Worm (Caenorhabditis elegans): ENCODE results near the gene C56G2.15.

C56G2.15 gene

DNA sequence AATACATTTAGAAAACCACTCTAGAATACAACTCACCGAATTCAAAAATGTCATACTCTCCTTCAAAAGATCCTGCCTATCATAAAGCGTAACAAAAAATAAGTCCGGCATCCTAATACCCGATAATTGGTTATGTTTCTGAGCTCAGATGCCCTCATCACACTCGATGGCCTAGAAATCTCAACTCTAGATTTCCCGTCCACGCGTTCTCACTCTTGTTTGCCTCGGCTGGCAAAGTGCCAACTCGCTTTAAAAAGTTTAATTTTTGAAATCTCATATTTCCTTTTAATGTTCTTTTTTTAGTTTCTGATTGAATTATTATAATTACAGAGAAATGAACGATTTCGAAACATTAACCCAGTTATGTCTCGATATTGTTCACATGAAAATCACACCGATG is at the start of gene C56G2.15, which contains the start of gene thoc-2:
TSS of gene C56G2.15 (minus strand) at position 188 of the 400 bp plus-strand sequence.
TSS of gene thoc-2 (plus strand) at position 331 of the 400 bp plus-strand sequence.
- TF ChIP-seq tab-1 (GFP tag; IDR thresholded peaks at IDR 0.05) (no peak), flt-1 (GFP tag; IDR thresholded peaks at IDR 0.05) (no peak), ztf-23 (GFP tag; IDR thresholded peaks at IDR 0.05) (no peak), ztf-29 (GFP tag; IDR thresholded peaks at IDR 0.05) (no peak), med-1 (GFP tag; optimal IDR thresholded peaks at IDR 0.05; ENCODE audit: insufficient read depth) (no peak), klf-2 (GFP tag; conservative IDR thresholded peaks at IDR 0.05) (no peak), cog-1 (tag; optimal IDR thresholded peaks at IDR 0.05) (no peak), T22C8.4 (GFP tag; IDR thresholded peaks at IDR 0.05) (no peak), ref-1 (GFP tag; conservative IDR thresholded peaks at IDR 0.05) (no peak)

DNA sequence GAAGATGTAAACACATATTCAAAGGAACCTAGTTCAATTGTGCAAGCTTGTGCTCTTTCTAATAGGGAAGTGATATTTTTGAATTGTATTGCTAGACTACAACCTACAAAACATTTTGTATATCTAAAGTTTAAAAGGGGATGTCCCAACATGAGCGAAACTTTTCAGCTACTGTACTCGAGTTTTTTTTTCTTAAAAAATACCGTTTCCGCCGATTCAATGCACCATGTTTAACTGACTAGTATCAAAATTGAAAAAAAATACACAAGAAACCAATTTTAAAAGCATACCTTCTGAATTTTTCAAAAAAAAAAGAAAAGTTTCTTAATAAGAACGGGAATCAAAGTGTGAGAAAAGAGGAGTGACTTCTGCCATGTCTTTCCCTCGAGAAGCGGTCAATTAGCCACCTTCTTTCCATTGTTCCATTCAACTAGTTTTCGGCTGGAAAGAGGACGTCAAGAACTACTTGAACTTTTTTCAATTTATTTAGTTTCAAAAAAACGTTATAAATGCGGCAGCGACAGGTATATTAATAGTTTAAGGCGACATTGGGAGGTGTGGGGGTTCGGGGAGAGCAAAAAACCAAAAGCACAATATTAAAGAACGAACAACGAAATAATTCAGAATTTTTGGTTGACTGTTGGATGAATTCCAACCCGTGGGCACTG is 47.7 kb upstream of the C56G2.15 start, which contains the start of gene nas-4:
TSS of gene nas-4 (minus strand) at position 351 of the 668 bp plus-strand sequence.
- TF ChIP-seq cog-1 (tag; optimal IDR thresholded peaks at IDR 0.05) (no peak), tab-1 (GFP tag; IDR thresholded peaks at IDR 0.05) (no peak), ztf-23 (GFP tag; IDR thresholded peaks at IDR 0.05) (no peak), ztf-29 (GFP tag; IDR thresholded peaks at IDR 0.05) (no peak), klf-2 (GFP tag; conservative IDR thresholded peaks at IDR 0.05) (no peak), T22C8.4 (GFP tag; IDR thresholded peaks at IDR 0.05) (no peak), flt-1 (GFP tag; IDR thresholded peaks at IDR 0.05) (no peak), med-1 (GFP tag; optimal IDR thresholded peaks at IDR 0.05; ENCODE audit: insufficient read depth) (no peak), ref-1 (GFP tag; conservative IDR thresholded peaks at IDR 0.05) (no peak)

DNA sequence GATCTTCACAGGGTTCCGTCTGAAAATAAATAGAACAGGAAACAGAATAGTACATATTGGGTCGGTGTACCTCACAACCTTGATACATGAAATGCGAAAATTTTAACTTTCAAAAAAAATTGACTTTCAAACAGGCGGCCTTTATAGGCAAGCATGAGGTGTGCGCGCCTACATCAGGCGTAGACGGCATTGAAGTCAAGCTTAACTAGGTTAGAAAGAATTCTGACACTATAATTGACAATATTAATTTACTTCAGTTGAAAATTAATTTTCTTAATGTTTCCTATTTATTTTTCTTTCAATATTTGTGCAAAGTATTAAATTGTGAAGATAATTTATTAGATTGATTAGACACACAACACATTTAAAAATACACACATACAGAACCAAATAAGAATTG is 44.2 kb upstream of the C56G2.15 start, which contains the start of gene C05D11.5:
TSS of gene C05D11.5 (minus strand) at position 101 of the 400 bp plus-strand sequence.
- TF ChIP-seq med-1 (GFP tag; optimal IDR thresholded peaks at IDR 0.05; ENCODE audit: insufficient read depth) = no peak
- TF ChIP-seq ref-1 (GFP tag; conservative IDR thresholded peaks at IDR 0.05) = no peak
- TF ChIP-seq T22C8.4 (GFP tag; IDR thresholded peaks at IDR 0.05) = no peak
- no peak for TF ChIP-seq ztf-23 (GFP tag; IDR thresholded peaks at IDR 0.05)
- no peak for TF ChIP-seq ztf-29 (GFP tag; IDR thresholded peaks at IDR 0.05)
- TF ChIP-seq klf-2 (GFP tag; conservative IDR thresholded peaks at IDR 0.05) = no peak
- no peak for TF ChIP-seq flt-1 (GFP tag; IDR thresholded peaks at IDR 0.05)
- TF ChIP-seq cog-1 (tag; optimal IDR thresholded peaks at IDR 0.05) = no peak

DNA sequence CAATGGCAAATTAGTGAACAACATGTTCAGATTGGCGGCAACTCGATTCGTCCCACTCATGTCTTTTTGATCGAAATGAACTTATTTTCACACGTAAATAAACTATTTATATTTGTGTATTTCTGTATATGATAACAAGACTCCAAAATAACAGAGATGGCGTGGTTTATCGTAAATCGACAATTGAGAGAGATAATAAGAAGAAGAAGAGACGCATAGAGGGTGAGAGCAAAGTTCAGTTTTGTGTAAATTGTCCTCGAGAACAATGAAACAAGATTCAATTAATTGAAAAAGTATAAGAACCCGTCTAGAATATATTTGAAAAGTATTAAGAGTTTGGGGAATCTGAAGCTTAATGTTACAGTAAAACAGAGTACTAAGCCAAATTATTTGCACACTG is 43.7 kb upstream of the C56G2.15 start:
- TF ChIP-seq med-1 (GFP tag; optimal IDR thresholded peaks at IDR 0.05; ENCODE audit: insufficient read depth) (no peak), klf-2 (GFP tag; conservative IDR thresholded peaks at IDR 0.05) (no peak), flt-1 (GFP tag; IDR thresholded peaks at IDR 0.05) (no peak), ztf-29 (GFP tag; IDR thresholded peaks at IDR 0.05) (no peak), ref-1 (GFP tag; conservative IDR thresholded peaks at IDR 0.05) (no peak), ztf-23 (GFP tag; IDR thresholded peaks at IDR 0.05) (no peak), cog-1 (tag; optimal IDR thresholded peaks at IDR 0.05) (no peak), tab-1 (GFP tag; IDR thresholded peaks at IDR 0.05) (no peak), T22C8.4 (GFP tag; IDR thresholded peaks at IDR 0.05) (no peak)

DNA sequence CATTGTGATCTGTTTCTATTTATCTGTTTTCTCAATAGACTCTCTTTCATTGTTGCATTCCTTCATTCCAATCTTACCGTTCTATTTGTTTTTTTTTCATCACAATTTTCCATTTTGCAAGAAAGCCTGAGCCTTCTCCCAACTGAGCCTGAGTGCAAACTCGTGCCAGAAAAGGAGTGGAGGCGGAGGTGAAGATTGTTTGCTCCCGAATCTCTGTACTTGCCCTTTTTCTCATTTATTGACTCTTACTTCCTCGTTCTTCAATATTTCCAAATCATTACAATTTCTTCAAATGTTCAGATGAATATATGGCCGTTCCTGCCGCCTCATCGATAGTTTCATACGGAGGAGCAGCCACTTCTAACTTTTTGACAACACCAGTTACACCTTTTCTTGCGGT is 39.1 kb upstream of the C56G2.15 start, which contains the start of gene let-756:
TSS of gene let-756 (plus strand) at position 301 of the 400 bp plus-strand sequence.
- TF ChIP-seq ztf-29 (GFP tag; IDR thresholded peaks at IDR 0.05) = no peak
- no peak for TF ChIP-seq T22C8.4 (GFP tag; IDR thresholded peaks at IDR 0.05)
- TF ChIP-seq med-1 (GFP tag; optimal IDR thresholded peaks at IDR 0.05; ENCODE audit: insufficient read depth) = no peak
- no peak for TF ChIP-seq klf-2 (GFP tag; conservative IDR thresholded peaks at IDR 0.05)
- no peak for TF ChIP-seq ztf-23 (GFP tag; IDR thresholded peaks at IDR 0.05)
- no peak for TF ChIP-seq tab-1 (GFP tag; IDR thresholded peaks at IDR 0.05)
- no peak for TF ChIP-seq cog-1 (tag; optimal IDR thresholded peaks at IDR 0.05)

DNA sequence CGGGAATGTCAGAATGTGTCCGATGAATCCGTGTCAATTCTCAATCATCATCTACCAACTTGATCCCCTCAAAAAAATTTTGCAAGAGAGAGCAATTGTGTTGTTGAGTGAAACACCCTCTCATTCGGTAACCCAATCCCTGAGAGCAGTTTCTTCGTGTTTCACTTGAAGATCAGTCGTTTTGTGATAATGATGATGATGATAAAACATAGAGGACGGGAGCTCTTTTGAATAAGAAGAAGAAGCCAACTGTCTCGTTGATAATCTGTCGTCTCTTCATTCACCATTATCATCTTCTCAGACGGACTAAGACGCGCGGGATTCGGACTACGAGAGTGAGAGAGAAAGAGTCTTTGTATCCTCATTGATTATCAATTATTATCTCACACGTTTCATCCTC is 37.4 kb upstream of the C56G2.15 start:
- TF ChIP-seq tab-1 (GFP tag; IDR thresholded peaks at IDR 0.05) = no peak

DNA sequence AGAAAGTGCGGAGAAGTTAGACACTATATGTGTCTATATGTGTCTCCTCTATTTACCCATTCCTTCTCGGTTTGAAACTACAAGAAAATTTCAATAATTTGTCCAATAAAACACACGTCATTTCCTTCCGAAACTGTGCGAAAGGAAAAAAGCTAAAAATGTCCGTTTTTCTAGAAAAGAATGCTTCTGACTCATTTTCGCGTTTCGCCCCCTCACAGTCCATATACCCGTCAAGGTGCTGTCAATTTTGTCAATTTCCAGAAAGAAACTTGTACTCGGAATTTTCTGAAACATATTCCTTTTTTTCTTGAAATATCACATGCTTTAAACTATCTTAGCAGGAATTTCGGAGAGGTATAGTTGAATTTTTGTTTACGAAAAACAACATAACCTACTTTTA is 35.1 kb upstream of the C56G2.15 start:
- TF ChIP-seq flt-1 (GFP tag; IDR thresholded peaks at IDR 0.05) (no peak), med-1 (GFP tag; optimal IDR thresholded peaks at IDR 0.05; ENCODE audit: insufficient read depth) (no peak), klf-2 (GFP tag; conservative IDR thresholded peaks at IDR 0.05) (no peak), ztf-29 (GFP tag; IDR thresholded peaks at IDR 0.05) (no peak), ztf-23 (GFP tag; IDR thresholded peaks at IDR 0.05) (no peak), cog-1 (tag; optimal IDR thresholded peaks at IDR 0.05) (no peak)

DNA sequence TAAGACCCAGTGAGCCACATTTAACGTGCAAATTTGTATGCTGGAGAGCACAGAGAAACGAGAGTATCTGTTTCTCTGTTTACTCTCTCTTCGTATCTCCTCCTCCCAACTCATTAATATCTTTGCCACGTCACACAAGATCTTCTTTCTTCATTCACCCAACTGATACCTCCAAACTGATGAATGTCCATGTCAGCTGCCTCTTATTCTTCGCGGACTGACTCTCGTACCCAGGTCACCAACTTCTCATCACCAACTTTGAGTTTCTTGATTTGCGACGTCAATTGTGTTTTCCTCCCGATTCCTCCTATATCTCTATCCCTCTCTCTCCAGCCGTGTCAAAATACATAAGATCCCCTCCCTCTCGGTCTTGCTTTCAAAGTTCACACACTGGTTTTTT is 34.6 kb upstream of the C56G2.15 start:
- TF ChIP-seq T22C8.4 (GFP tag; IDR thresholded peaks at IDR 0.05) = no peak
- no peak for TF ChIP-seq ref-1 (GFP tag; conservative IDR thresholded peaks at IDR 0.05)
- no peak for TF ChIP-seq med-1 (GFP tag; optimal IDR thresholded peaks at IDR 0.05; ENCODE audit: insufficient read depth)
- no peak for TF ChIP-seq cog-1 (tag; optimal IDR thresholded peaks at IDR 0.05)
- no peak for TF ChIP-seq flt-1 (GFP tag; IDR thresholded peaks at IDR 0.05)
- no peak for TF ChIP-seq ztf-29 (GFP tag; IDR thresholded peaks at IDR 0.05)
- TF ChIP-seq ztf-23 (GFP tag; IDR thresholded peaks at IDR 0.05) = no peak
- no peak for TF ChIP-seq klf-2 (GFP tag; conservative IDR thresholded peaks at IDR 0.05)

DNA sequence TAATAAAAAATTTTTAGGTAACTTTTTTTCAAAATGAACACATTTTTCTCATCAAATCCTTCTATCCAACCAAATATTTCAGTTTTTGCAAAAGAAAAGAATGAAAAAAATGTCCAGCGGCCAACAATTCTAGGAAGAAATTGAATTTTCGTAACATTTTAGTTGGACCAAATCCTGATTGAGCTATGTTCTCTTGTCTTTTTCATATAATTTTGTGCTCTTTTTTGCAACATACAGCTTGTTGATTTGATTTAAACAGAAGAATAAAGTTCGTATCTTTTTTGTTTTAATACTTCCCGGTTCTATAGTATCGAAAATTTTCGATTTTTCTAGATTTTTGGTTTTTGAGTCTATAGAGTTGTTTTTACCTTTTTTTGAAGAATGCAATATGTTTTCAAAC is 31.7 kb upstream of the C56G2.15 start:
- TF ChIP-seq med-1 (GFP tag; optimal IDR thresholded peaks at IDR 0.05; ENCODE audit: insufficient read depth) = no peak
- no peak for TF ChIP-seq tab-1 (GFP tag; IDR thresholded peaks at IDR 0.05)

DNA sequence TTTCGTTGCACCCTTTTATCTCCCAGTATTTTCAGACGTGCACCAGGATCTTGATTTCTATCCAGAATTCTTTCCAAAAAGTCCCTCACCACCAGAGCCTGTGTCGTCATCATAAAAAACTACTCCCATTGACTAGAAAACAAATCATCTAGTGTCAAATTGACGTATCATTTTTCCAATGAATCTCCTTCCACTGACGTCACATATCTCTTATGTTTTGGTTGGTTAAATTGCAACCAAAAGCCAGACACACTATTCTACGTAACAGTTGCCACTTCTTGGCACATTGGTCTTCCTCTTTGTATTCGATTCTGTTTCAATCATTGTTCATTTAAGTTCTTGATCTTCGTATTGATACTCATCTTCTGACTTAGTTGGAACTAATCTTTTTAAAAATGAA is 30.4 kb upstream of the C56G2.15 start:
- TF ChIP-seq cog-1 (tag; optimal IDR thresholded peaks at IDR 0.05) = no peak
- TF ChIP-seq flt-1 (GFP tag; IDR thresholded peaks at IDR 0.05) = no peak
- no peak for TF ChIP-seq ztf-23 (GFP tag; IDR thresholded peaks at IDR 0.05)
- TF ChIP-seq klf-2 (GFP tag; conservative IDR thresholded peaks at IDR 0.05) = no peak
- no peak for TF ChIP-seq med-1 (GFP tag; optimal IDR thresholded peaks at IDR 0.05; ENCODE audit: insufficient read depth)
- no peak for TF ChIP-seq tab-1 (GFP tag; IDR thresholded peaks at IDR 0.05)
- no peak for TF ChIP-seq ztf-29 (GFP tag; IDR thresholded peaks at IDR 0.05)
- TF ChIP-seq ref-1 (GFP tag; conservative IDR thresholded peaks at IDR 0.05) = no peak
- TF ChIP-seq T22C8.4 (GFP tag; IDR thresholded peaks at IDR 0.05) = no peak

All from whole organism, midembryonic.